Worm (Caenorhabditis elegans) whole organism, L2 larva: ENCODE data around the gene C01G6.4.

Source experiments
- C34F6.9 ChIP-seq: fragments of 150-350 bp; optimal IDR thresholded peaks from 2 replicates; lab custom pipeline; 2014; ENCODE audit warnings: missing biosample characterization, missing genetic modification characterization
- F13H6.1 ChIP-seq: sonication (generic microtip); optimal IDR thresholded peaks from 2 replicates; lab custom pipeline; 2016; ENCODE audit warnings: missing genetic modification characterization, missing compliant biosample characterization
- R02D3.7 ChIP-seq: fragments of 150-350 bp; optimal IDR thresholded peaks from 2 replicates; lab custom pipeline; 2014; ENCODE audit warnings: missing biosample characterization, missing genetic modification characterization
- Y55F3AM.14 ChIP-seq: fragments of 200-800 bp; sonication (Bioruptor generic); optimal IDR thresholded peaks from 2 replicates; lab custom pipeline; 2018; ENCODE audit warnings: mild to moderate bottlenecking, missing genetic modification characterization, missing compliant biosample characterization
- ZK546.5 ChIP-seq: sonication (generic microtip); optimal IDR thresholded peaks from 2 replicates; lab custom pipeline; 2017; ENCODE audit warnings: missing biosample characterization, missing genetic modification characterization
- alr-1 ChIP-seq: fragments of 150-350 bp; optimal IDR thresholded peaks from 2 replicates; lab custom pipeline; 2014; ENCODE audit warnings: missing biosample characterization, missing genetic modification characterization
- aly-2 ChIP-seq: fragments of 150-350 bp; optimal IDR thresholded peaks from 2 replicates; lab custom pipeline; 2014; ENCODE audit warnings: missing biosample characterization, missing genetic modification characterization
- ama-1 ChIP-seq: fragments of 150-350 bp; optimal IDR thresholded peaks from 2 replicates; lab custom pipeline; 2018; ENCODE audit warnings: inconsistent platforms
- ceh-16 ChIP-seq: fragments of 150-350 bp; optimal IDR thresholded peaks from 2 replicates; lab custom pipeline; 2014; ENCODE audit warnings: missing biosample characterization, missing genetic modification characterization
- crh-2 ChIP-seq: sonication (generic microtip); optimal IDR thresholded peaks from 2 replicates; lab custom pipeline; 2017; ENCODE audit warnings: missing biosample characterization, missing genetic modification characterization
- egl-27 ChIP-seq: sonication (generic microtip); optimal IDR thresholded peaks from 3 replicates; lab custom pipeline; 2017; ENCODE audit warnings: missing biosample characterization, missing genetic modification reagents, missing genetic modification characterization
- elt-1 ChIP-seq: fragments of 150-350 bp; optimal IDR thresholded peaks from 2 replicates; lab custom pipeline; 2014; ENCODE audit warnings: missing biosample characterization, missing genetic modification characterization
- elt-3 ChIP-seq: sonication (generic microtip); optimal IDR thresholded peaks from 2 replicates; lab custom pipeline; 2017; ENCODE audit warnings: missing biosample characterization, missing genetic modification characterization
- fos-1 ChIP-seq: fragments of 150-350 bp; optimal IDR thresholded peaks from 2 replicates; lab custom pipeline; 2014; ENCODE audit warnings: missing biosample characterization, missing genetic modification characterization
- gmeb-1 ChIP-seq: fragments of 150-350 bp; optimal IDR thresholded peaks from 2 replicates; lab custom pipeline; 2014; ENCODE audit warnings: missing biosample characterization, missing genetic modification characterization
- lin-11 ChIP-seq: fragments of 150-350 bp; sonication (generic microtip); optimal IDR thresholded peaks from 2 replicates; lab custom pipeline; 2014; ENCODE audit warnings: missing biosample characterization, missing genetic modification characterization, inconsistent platforms, mixed read lengths
- lsy-2 ChIP-seq, 2 experiments: fragments of 150-350 bp in 1 of 2; sonication (generic microtip) in 1 of 2; optimal IDR thresholded peaks; 2 replicates each; lab custom pipeline; 2014 to 2017; ENCODE audit warnings: missing biosample characterization in 2 of 2, missing genetic modification characterization in 2 of 2
- mab-5 ChIP-seq: fragments of 150-350 bp; optimal IDR thresholded peaks from 2 replicates; lab custom pipeline; 2014; ENCODE audit warnings: missing biosample characterization, missing genetic modification characterization
- mdl-1 ChIP-seq, 2 experiments: fragments of 150-350 bp in 1 of 2; sonication (generic microtip) in 1 of 2; optimal IDR thresholded peaks; 2 replicates each; lab custom pipeline; 2017; ENCODE audit warnings: missing biosample characterization in 2 of 2, missing genetic modification characterization in 2 of 2
- nhr-12 ChIP-seq: fragments of 150-350 bp; optimal IDR thresholded peaks from 2 replicates; lab custom pipeline; 2014; ENCODE audit warnings: missing biosample characterization, missing genetic modification characterization
- nhr-129 ChIP-seq: fragments of 150-350 bp; optimal IDR thresholded peaks from 2 replicates; lab custom pipeline; 2014; ENCODE audit warnings: missing biosample characterization, missing genetic modification characterization
- nhr-21 ChIP-seq: fragments of 150-350 bp; optimal IDR thresholded peaks from 2 replicates; lab custom pipeline; 2014; ENCODE audit warnings: missing biosample characterization, missing genetic modification characterization
- nhr-23 ChIP-seq: fragments of 150-350 bp; optimal IDR thresholded peaks from 2 replicates; lab custom pipeline; 2014; ENCODE audit warnings: missing biosample characterization, missing genetic modification reagents, missing genetic modification characterization
- nhr-237 ChIP-seq: fragments of 150-350 bp; optimal IDR thresholded peaks from 2 replicates; lab custom pipeline; 2014; ENCODE audit warnings: missing biosample characterization, missing genetic modification characterization
- nhr-25 ChIP-seq: fragments of 150-350 bp; sonication (generic microtip); optimal IDR thresholded peaks from 3 replicates; lab custom pipeline; 2014; ENCODE audit warnings: missing biosample characterization, missing genetic modification characterization
- nhr-6 ChIP-seq: fragments of 150-350 bp; optimal IDR thresholded peaks from 2 replicates; lab custom pipeline; 2014; ENCODE audit warnings: missing biosample characterization, missing genetic modification characterization
- skn-1 ChIP-seq: sonication (generic microtip); optimal IDR thresholded peaks from 2 replicates; lab custom pipeline; 2017; ENCODE audit warnings: missing biosample characterization, missing genetic modification characterization
- sma-3 ChIP-seq: sonication (generic microtip); optimal IDR thresholded peaks from 2 replicates; lab custom pipeline; 2016; ENCODE audit warnings: missing genetic modification reagents, missing genetic modification characterization, missing compliant biosample characterization
- sma-9 ChIP-seq, 2 experiments: fragments of 150-350 bp in 1 of 2; sonication (generic microtip) in 1 of 2; optimal IDR thresholded peaks; 2 replicates each; lab custom pipeline; 2014 to 2016; ENCODE audit warnings: missing genetic modification characterization in 2 of 2, mild to moderate bottlenecking in 1 of 2, missing biosample characterization in 1 of 2, missing compliant biosample characterization in 1 of 2, missing genetic modification reagents in 1 of 2, moderate library complexity in 1 of 2
- snpc-4 ChIP-seq: fragments of 150-350 bp; optimal IDR thresholded peaks from 2 replicates; lab custom pipeline; 2014; ENCODE audit warnings: missing biosample characterization, missing genetic modification characterization
- unc-39 ChIP-seq: fragments of 150-350 bp; optimal IDR thresholded peaks from 2 replicates; lab custom pipeline; 2014; ENCODE audit warnings: missing biosample characterization, missing genetic modification characterization
- unc-55 ChIP-seq: fragments of 150-350 bp; sonication (generic microtip); optimal IDR thresholded peaks from 3 replicates; lab custom pipeline; 2014; ENCODE audit warnings: missing biosample characterization, missing genetic modification reagents, missing genetic modification characterization
- unc-62 ChIP-seq: fragments of 150-350 bp; optimal IDR thresholded peaks from 2 replicates; lab custom pipeline; 2014; ENCODE audit warnings: missing biosample characterization, missing genetic modification reagents, missing genetic modification characterization
- zag-1 ChIP-seq: fragments of 150-350 bp; optimal IDR thresholded peaks from 2 replicates; lab custom pipeline; 2014; ENCODE audit warnings: missing biosample characterization, missing genetic modification characterization
- ztf-11 ChIP-seq: sonication (generic microtip); optimal IDR thresholded peaks from 2 replicates; lab custom pipeline; 2017; ENCODE audit warnings: missing biosample characterization, missing genetic modification characterization
- ztf-4 ChIP-seq: fragments of 150-350 bp; optimal IDR thresholded peaks from 2 replicates; lab custom pipeline; 2014; ENCODE audit warnings: missing biosample characterization, missing genetic modification characterization

C01G6.4 gene

DNA sequence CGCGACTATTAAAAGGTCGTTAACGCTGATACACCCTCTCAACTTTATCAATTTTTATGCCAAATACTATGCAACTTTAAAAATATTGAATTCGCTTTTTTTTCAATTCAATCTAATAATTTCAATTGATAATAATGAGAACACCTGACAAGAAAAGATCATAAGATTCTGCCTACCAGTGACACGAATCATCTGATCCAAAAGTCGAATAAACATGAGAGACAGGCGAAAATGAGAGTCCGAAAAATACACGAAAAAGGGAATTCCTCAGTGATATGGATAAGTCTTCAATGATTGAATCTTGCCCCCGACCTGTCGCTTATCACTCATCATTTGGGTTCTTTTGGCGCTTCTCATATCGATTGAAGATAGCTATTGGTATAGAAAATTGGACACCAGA is 31.2 kb downstream of the C01G6.4 start:
- TF ChIP-seq nhr-21 (tag; lab: Kevin White, UChicago) (peak; percentile 22), nhr-129 (tag; lab: Kevin White, UChicago) (no peak)

DNA sequence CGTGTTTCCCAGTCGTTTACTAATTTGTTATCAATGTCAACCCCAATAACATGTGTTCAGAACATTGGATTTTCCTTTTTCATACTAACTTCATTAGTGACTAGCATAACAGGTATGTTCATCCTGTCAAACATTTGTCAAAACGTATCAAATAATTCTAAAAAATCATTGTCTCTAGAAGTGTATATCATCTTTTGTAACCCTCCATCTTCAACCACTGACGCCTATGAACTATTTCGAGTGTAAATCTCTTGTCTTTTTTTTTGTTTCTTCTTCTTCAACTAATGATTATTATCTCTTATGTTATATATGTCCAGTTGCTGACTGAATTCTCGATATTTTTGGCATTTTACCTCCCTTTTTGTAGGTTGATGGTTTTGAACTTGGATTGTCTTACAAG is 35.1 kb downstream of the C01G6.4 start:
- no peak for TF ChIP-seq elt-3 (tag; lab: Kevin White, UChicago)
- no peak for TF ChIP-seq unc-39 (tag; lab: Kevin White, UChicago)
- no peak for TF ChIP-seq nhr-21 (tag; lab: Kevin White, UChicago)
- TF ChIP-seq nhr-12 (tag; lab: Kevin White, UChicago) = no peak
- no peak for TF ChIP-seq unc-62 (GFP tag; lab: Kevin White, UChicago)
- no peak for TF ChIP-seq nhr-6 (tag; lab: Kevin White, UChicago)
- no peak for TF ChIP-seq R02D3.7
- no peak for TF ChIP-seq sma-9 (GFP tag; optimal IDR thresholded peaks at IDR 0.05; lab: Kevin White, UChicago)
- TF ChIP-seq sma-9 (tag; optimal IDR thresholded peaks at IDR 0.05; lab: Kevin White, UChicago) = no peak

DNA sequence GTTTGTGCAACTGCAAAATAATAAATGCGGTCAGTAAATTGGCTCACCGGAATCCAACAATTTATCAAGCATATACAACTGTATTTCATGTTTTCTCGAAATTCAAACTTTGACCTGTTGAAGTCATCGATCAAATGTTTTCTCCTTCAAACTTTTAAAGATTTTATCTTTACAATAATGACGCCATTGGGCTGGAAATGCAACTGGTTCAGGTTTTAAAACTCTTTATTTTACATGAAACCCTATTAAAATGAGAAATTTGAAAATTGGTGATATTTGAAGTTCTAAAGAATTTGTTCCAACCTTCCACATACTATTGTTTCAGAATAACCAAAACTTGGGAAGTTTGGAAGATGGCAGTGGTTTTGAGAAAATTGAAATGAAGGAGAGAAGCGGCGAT is 35.9 kb downstream of the C01G6.4 start:
- no peak for TF ChIP-seq lin-11 (tag; lab: Kevin White, UChicago)
- no peak for TF ChIP-seq C34F6.9 (tag; lab: Kevin White, UChicago)
- TF ChIP-seq R02D3.7 = no peak
- TF ChIP-seq nhr-12 (tag; lab: Kevin White, UChicago) = no peak
- no peak for TF ChIP-seq ZK546.5 (tag; lab: Kevin White, UChicago)
- no peak for TF ChIP-seq crh-2 (tag; lab: Kevin White, UChicago)
- TF ChIP-seq zag-1 (tag; lab: Kevin White, UChicago) = no peak
- TF ChIP-seq fos-1 (tag; lab: Kevin White, UChicago) = no peak
- no peak for TF ChIP-seq skn-1 (tag; lab: Kevin White, UChicago)
- no peak for TF ChIP-seq unc-62 (GFP tag; lab: Kevin White, UChicago)
- no peak for TF ChIP-seq mdl-1 (tag; optimal IDR thresholded peaks at IDR 0.05; lab: Kevin White, UChicago)
- TF ChIP-seq lsy-2 (tag; optimal IDR thresholded peaks at IDR 0.05; lab: Kevin White, UChicago) = no peak
- no peak for TF ChIP-seq sma-3

DNA sequence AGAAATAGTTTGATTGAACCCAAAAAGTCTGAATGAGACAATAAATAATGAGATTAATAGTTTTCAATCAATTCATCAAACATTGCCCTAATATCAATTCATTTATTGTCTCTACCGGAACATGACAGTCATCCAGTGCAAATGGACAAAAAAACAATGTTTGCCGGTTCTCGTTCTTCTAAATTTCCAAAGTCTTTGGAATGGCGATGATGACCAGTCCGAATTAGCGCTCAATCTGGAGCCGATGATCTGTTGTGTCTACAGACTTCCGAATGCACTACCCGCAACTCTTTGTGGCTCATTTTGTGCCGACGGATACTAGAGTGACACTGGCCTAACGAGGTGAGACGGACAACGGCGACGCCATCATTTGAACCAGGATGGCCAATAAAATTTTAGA is 36.6 kb downstream of the C01G6.4 start, which contains the start of gene T26C5.3:
Gene T26C5.3, plus strand, starts transcription at position 301 of the 400 bp plus-strand sequence.
- no peak for TF ChIP-seq nhr-23 (tag; lab: Kevin White, UChicago)
- no peak for TF ChIP-seq Y55F3AM.14 (GFP tag; lab: Kevin White, UChicago)
- TF ChIP-seq ZK546.5 (tag; lab: Kevin White, UChicago) = no peak
- TF ChIP-seq, all 48 proteins: peak for 0

DNA sequence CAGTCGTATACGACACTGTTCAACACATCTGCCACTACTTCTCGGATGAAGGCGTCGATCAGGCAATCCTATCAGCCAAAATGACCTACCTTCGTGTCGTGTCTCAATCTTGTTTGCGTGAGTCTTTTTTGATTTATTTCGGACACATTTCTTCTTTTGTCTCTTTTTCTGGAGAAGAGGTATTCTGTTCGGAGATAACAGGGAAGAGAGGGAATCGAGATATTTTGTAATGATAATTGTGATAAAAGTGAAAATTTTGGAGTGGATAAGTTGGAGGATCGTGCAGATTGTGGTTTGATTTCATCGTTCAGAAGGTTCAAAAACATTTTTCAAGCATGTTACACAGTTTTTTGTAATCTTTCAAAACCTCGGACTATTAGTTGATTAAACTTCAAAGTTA is 39.0 kb downstream of the C01G6.4 start:
- TF ChIP-seq snpc-4 (tag; lab: Kevin White, UChicago) (no peak), aly-2 (no peak), nhr-237 (tag; lab: Kevin White, UChicago) (no peak), ama-1 (no peak), ztf-11 (no peak), nhr-25 (no peak), egl-27 (tag; lab: Kevin White, UChicago) (no peak), ceh-16 (no peak), unc-39 (tag; lab: Kevin White, UChicago) (no peak), mab-5 (no peak), alr-1 (tag; lab: Kevin White, UChicago) (no peak), elt-1 (tag; lab: Kevin White, UChicago) (no peak), mdl-1 (tag; optimal IDR thresholded peaks at IDR 0.05; lab: Kevin White, UChicago) (no peak), nhr-12 (tag; lab: Kevin White, UChicago) (no peak), ztf-4 (tag; lab: Kevin White, UChicago) (no peak)

DNA sequence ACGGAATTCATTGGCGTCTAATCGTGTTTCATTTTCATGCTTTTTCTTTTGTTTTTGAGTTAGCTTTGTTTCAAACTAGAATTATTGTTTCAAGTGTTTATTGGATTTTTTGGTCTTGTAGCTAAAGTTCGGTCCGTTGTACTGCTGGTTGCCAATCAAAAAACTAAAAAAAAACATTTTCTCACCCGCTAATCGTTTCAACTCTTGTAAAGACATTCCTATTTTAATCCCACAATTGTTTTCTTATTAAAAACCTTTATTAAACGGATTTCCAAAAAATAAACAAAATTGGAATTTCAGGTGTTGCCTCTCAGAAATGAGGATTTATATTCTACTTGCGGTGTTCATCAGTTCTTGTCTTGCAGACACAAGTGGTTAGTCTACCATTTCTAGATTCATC is 39.9 kb downstream of the C01G6.4 start, which contains the start of gene T26C5.2:
Gene T26C5.2, plus strand, starts transcription at position 301 of the 400 bp plus-strand sequence.
- no peak for TF ChIP-seq nhr-237 (tag; lab: Kevin White, UChicago)
- TF ChIP-seq skn-1 (tag; lab: Kevin White, UChicago) = no peak
- no peak for TF ChIP-seq nhr-129 (tag; lab: Kevin White, UChicago)
- no peak for TF ChIP-seq snpc-4 (tag; lab: Kevin White, UChicago)
- TF ChIP-seq lin-11 (tag; lab: Kevin White, UChicago) = no peak
- TF ChIP-seq F13H6.1 (tag; lab: Kevin White, UChicago) = no peak
- TF ChIP-seq alr-1 (tag; lab: Kevin White, UChicago) = no peak
- TF ChIP-seq R02D3.7 = no peak
- no peak for TF ChIP-seq nhr-25
- TF ChIP-seq unc-55 (GFP tag; lab: Kevin White, UChicago) = no peak
- no peak for TF ChIP-seq ztf-4 (tag; lab: Kevin White, UChicago)
- no peak for TF ChIP-seq gmeb-1 (tag; lab: Kevin White, UChicago)
- no peak for TF ChIP-seq ZK546.5 (tag; lab: Kevin White, UChicago)
